Worm (Caenorhabditis elegans): ENCODE results near the gene npr-35.

- no peak for TF ChIP-seq ama-1 (optimal IDR thresholded peaks at IDR 0.05)
- TF ChIP-seq hmbx-1 (tag; optimal IDR thresholded peaks at IDR 0.05), result no peak
- TF ChIP-seq ceh-36 (tag; optimal IDR thresholded peaks at IDR 0.05), result no peak
- TF ChIP-seq tra-4 (tag; optimal IDR thresholded peaks at IDR 0.05), result no peak
These were observed 40.3 kb downstream of the npr-35 start, which contains the start of gene tag-321 for ce11 chrIV:7783801-7784411.
